Worm (Caenorhabditis elegans) whole organism, L4/young adult: ENCODE measurements around the gene M04D8.8.
A peak's percentile ranks its signal among the peaks of the same experiment; 100 is the strongest.
"Not testable (repeated sequence)": the region's sequence is repeated elsewhere in the genome, so short reads cannot be mapped to it uniquely, and the experiment has no call there.

Source experiments
- W03F9.2 ChIP-seq: fragments of 150-350 bp; optimal IDR thresholded peaks from 2 replicates; lab custom pipeline; 2014; ENCODE audit warnings: missing biosample characterization, missing genetic modification characterization
- dao-5 ChIP-seq: sonication (generic microtip); optimal IDR thresholded peaks from 2 replicates; lab custom pipeline; 2016; ENCODE audit warnings: missing genotype, missing genetic modification characterization, moderate library complexity, missing compliant biosample characterization
- him-1 ChIP-seq: sonication (generic microtip); optimal IDR thresholded peaks from 2 replicates; lab custom pipeline; 2016; ENCODE audit warnings: missing genotype, missing genetic modification reagents, missing genetic modification characterization, missing compliant biosample characterization

Gene M04D8.8

DNA sequence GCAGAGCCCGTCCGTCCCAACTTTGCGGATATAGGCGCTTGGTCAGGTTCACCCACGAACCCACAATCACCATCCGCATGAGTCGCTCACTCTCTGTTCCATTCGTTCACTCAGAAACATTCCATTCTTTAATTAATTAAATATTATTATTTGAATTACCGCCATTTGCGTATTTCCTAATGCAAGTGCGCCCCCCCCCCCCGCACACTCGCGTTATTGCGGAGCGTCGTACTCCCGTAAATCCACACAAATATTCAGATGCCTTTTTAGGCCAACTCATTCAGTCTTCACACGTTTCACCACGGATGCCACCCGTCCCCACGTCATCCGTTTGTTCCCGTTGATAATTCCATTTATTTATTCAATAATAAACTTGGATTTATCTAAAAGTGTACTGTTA lies 16.3 kb downstream of the M04D8.8 start, which contains the start of gene T16G12.3:
T16G12.3 (plus strand) TSS at position 301 of the 400 bp plus-strand sequence.
- not testable (repeated sequence) for TF ChIP-seq W03F9.2, him-1, dao-5 (tag; lab: Kevin White, UChicago)

DNA sequence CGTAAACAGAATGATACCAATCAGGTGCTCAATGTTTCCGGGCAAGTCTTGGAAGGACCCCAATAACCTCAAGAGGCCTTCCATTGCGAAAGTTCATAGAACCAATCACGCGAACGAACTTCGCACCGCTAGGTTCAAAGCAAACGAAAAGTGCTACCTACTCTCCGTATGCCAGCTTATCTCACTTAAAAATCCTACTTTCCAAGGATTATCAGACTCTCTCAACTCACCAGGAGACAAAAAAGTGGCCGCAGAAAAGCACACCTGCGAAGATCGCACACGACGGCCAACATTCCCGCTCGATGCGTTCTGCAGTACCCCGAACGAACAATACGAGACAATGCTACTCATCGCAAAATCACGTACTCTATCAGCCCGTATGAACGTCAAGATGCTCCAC lies 19.3 kb downstream of the M04D8.8 start, which contains the start of gene T16G12.12:
T16G12.12 (plus strand) TSS at position 301 of the 400 bp plus-strand sequence.
- not testable (repeated sequence) for TF ChIP-seq W03F9.2, him-1, dao-5 (tag; lab: Kevin White, UChicago)

DNA sequence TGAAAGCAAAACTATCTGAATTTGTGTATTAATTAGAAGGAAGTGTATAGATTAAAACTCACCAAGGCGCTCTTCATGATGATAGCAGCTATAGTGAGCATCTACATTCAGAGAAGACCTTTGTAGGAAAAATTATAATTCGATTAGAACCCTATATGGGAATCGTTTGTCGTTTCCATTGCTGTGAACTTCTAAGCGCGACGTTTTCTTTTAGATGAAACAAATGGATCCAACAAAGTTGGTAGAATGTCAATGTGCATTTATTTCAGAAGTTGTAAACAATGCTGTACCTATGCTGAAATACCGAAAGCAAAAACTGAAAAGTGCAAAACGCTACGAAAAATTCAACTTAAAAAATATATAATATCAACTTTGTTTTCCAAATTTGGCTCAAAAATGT lies 22.1 kb downstream of the M04D8.8 start, which contains the start of gene T16G12.10:
T16G12.10 (minus strand) TSS at position 101 of the 400 bp plus-strand sequence.
- no peak for TF ChIP-seq him-1 (tag; lab: Kevin White, UChicago)
- TF ChIP-seq dao-5 (tag; lab: Kevin White, UChicago) = no peak
- TF ChIP-seq W03F9.2 (tag; lab: Kevin White, UChicago) = no peak

DNA sequence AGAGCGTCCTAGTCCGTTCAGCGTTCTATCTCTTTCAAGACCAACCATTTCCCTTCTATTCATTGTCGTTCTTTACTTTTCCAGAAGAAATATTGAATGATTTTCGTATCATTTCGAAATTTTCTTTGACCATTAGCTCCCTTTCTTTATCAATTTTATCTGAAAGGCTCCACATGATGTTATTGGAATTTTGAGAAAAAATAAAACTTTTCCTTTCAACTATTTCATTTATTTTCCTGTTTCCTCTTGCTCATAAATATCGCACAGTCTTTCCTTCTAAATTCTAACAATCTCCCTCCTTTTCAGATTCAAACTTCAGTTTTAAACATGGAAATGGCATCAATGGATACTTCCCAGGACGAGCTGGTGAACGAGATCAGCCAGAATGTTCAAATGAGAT lies 23.5 kb downstream of the M04D8.8 start, which contains the start of gene T16G12.4:
T16G12.4 (plus strand) TSS at position 301 of the 400 bp plus-strand sequence.
- TF ChIP-seq dao-5 (tag; lab: Kevin White, UChicago) = no peak
- TF ChIP-seq him-1 (tag; lab: Kevin White, UChicago) = no peak
- TF ChIP-seq W03F9.2 (tag; lab: Kevin White, UChicago) = no peak

DNA sequence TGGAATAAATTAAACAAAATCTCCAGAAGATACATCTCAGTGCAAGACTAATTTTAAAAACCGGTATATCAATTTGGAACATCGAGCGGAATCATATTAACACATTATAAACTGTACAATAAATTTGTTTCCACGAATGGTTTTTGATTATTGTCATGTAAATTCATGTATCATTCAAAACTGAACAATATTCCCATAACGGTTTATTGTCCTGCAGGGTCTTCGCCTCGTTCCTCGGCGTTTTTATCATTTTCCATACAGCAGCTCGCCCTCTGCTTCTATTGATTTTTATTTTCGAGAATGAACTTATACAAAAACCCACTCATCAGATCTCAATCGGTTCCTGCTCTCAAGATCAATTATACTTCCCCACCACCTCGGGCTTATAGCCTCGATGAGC lies 25.0 kb downstream of the M04D8.8 start, which contains the start of gene T16G12.8:
T16G12.8 (plus strand) TSS at position 301 of the 400 bp plus-strand sequence.
- TF ChIP-seq W03F9.2 (tag; lab: Kevin White, UChicago) (no peak), him-1 (tag; lab: Kevin White, UChicago) (no peak)

DNA sequence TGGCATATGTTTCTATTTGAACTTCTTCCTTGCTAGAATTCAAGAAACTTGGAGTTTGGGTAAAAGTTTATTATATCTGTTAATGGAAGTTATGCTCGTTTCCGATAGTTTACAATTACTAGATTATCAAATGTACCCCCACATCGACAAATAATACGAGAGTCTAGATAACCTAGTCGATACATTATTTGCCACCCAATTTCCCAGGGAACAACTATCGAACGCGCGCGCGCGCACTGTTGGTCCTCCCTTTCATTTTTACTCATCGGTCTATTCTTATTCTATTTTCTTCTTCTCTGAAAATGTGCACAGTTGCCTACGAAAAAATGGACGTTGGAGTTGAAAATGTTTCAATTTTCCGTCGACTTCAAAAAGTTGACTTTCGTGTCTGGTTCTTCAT lies 26.6 kb downstream of the M04D8.8 start, which contains the start of gene T16G12.13:
T16G12.13 (plus strand) TSS at position 293 of the 400 bp plus-strand sequence.
- TF ChIP-seq W03F9.2 (tag; lab: Kevin White, UChicago) (no peak), dao-5 (tag; lab: Kevin White, UChicago) (no peak)

DNA sequence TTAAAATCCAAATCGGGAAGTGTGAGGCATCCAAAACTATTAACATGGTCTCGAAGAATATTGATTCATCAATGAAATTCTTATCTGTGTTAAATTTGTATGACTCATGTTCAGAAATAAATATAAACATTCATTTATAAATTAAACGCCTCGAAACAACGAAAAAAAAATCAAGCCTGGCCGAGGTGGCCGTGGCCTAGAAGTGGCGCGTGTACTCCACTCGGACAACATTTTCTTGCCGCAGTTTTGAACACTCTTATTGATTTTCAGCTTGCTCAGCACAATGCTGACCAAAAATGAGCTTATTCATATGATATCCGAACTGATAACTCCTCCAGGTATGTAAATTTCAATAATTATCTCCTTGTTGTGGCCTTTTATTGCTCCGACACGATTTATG lies 30.2 kb downstream of the M04D8.8 start, which contains the start of gene ekl-6:
ekl-6 (plus strand) TSS at position 265 of the 400 bp plus-strand sequence.
- TF ChIP-seq W03F9.2 (tag; lab: Kevin White, UChicago) = peak; percentile 51
- no peak for TF ChIP-seq him-1 (tag; lab: Kevin White, UChicago)

DNA sequence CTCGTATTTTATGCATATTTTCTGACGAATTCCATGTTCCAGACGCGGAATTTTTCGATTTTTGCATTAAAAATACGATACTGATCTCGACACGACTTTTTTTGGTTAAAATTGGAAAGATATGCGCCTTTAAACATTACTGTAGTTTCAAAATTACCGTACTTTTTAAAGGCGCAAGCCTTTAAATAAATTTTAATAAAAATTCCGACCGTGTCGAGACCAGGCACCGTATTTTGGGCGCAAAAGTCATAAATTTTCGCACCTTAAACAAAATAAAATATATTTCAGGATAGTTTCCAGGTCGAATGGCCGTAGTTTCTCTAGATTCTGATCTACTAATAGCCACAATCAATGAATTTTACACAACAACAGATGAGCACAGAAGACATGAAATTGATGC lies 35.3 kb downstream of the M04D8.8 start, which contains the start of gene T16G12.6:
T16G12.6 (plus strand) TSS at position 301 of the 400 bp plus-strand sequence.
- no peak for TF ChIP-seq dao-5 (tag; lab: Kevin White, UChicago)
- TF ChIP-seq W03F9.2 (tag; lab: Kevin White, UChicago) = no peak
- no peak for TF ChIP-seq him-1 (tag; lab: Kevin White, UChicago)

DNA sequence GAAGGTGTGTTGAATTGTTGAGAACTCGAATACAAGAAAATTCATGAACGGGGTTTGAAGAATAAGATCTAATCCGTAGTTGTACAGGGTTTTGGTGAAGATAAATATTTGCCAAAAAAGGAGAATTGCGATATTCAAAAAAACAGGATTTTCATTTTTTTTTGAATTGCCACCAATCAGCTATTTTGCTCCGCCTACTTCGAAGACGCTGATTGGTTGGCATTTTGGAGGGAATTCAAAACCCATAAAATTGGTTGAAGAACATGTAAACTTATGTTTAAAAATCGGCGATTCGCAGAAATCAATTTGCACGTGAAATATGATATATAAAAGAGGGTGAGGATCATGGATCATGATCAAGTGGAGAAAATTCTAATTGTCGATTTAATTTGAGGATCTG lies 42.1 kb downstream of the M04D8.8 start:
- no peak for TF ChIP-seq him-1 (tag; lab: Kevin White, UChicago)
- no peak for TF ChIP-seq W03F9.2 (tag; lab: Kevin White, UChicago)
- no peak for TF ChIP-seq dao-5 (tag; lab: Kevin White, UChicago)

DNA sequence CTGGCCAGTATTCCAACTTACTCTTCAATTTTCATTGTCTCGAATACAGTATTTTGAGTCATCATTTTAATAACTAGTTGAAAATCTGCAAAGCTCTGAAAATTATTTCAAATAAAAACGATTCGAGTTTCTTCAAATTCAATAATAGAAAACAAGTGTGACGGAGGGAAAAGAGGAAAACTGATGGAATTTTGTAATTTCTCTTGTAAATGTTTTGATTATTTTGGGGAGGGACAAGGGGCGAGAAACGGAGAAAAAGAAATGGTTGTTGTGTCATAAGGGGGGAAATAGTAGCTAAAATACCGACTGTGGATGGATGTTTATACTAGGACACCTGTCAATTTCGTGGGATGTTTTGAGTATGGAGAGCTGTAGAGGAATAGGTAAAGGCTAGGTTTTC lies 44.2 kb downstream of the M04D8.8 start, which contains the start of gene T16G12.9:
T16G12.9 (minus strand) TSS at position 101 of the 400 bp plus-strand sequence.
- TF ChIP-seq dao-5 (tag; lab: Kevin White, UChicago) = no peak
- TF ChIP-seq W03F9.2 (tag; lab: Kevin White, UChicago) = no peak
- no peak for TF ChIP-seq him-1 (tag; lab: Kevin White, UChicago)

DNA sequence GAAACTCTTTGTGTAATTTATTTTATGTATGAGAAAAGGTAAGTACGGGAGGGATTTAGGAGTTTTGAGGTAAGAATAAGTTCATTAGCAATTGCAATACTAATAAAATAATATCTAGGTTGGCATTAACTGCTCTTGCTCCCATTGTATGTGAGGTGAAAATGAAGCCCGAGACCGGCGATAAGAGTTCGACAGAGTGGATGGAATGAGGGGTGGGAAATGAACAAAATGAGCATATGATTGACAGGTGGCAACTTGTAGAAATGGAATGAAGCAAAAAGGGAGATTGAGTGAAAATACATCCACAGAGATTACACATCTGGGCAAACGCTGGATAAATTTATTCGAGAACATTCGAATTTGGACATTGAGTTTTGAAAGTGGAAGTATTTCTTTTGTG lies 44.8 kb downstream of the M04D8.8 start:
- TF ChIP-seq W03F9.2 (tag; lab: Kevin White, UChicago) (no peak), dao-5 (tag; lab: Kevin White, UChicago) (no peak), him-1 (tag; lab: Kevin White, UChicago) (no peak)

DNA sequence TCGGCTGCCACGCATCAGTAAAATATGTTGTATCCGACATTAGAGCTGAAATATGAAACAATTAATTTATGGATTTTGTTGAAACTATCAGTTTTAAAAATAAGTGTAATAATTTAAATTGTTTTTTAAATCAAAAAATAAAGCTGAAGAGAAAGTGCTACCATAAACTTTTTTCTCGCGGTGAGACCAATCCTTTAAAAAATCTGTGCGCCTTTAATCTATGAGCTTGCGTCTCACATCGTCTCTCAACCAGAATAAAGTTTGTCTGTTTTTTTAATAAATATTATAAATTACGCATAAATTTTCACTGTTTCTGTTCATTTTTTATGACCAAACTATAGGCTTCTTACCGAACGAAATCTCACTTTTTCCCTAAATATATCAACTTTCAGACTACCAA lies 49.3 kb downstream of the M04D8.8 start, which contains the start of gene T16H12.3:
T16H12.3 (minus strand) TSS at position 51 of the 400 bp plus-strand sequence.
- TF ChIP-seq dao-5 (tag; lab: Kevin White, UChicago) (no peak), him-1 (tag; lab: Kevin White, UChicago) (no peak), W03F9.2 (tag; lab: Kevin White, UChicago) (no peak)
